Worm (Caenorhabditis elegans): Measurements from ENCODE around the gene T03F6.4.

ce11 chrIII:13434404-13434803 lies 48.5 kb downstream of the T03F6.4 start, which contains the start of gene F45G2.7:
- TF ChIP-seq chd-7 (tag; optimal IDR thresholded peaks at IDR 0.05) (no peak), egl-44 (GFP tag; IDR thresholded peaks at IDR 0.05) (no peak), dpff-1 (tag; optimal IDR thresholded peaks at IDR 0.05) (no peak), bed-2 (GFP tag; IDR thresholded peaks at IDR 0.05) (no peak), madf-8 (GFP tag; conservative IDR thresholded peaks at IDR 0.05) (no peak), ets-4 (GFP tag; optimal IDR thresholded peaks at IDR 0.05) (no peak), ama-1 (optimal IDR thresholded peaks at IDR 0.05) (no peak), ama-1 (GFP tag; optimal IDR thresholded peaks at IDR 0.05) (no peak), K11D2.4 (GFP tag; IDR thresholded peaks at IDR 0.05) (no peak), nhr-27 (tag; optimal IDR thresholded peaks at IDR 0.05) (no peak), somi-1 (GFP tag; optimal IDR thresholded peaks at IDR 0.05) (no peak), pha-4 (tag; optimal IDR thresholded peaks at IDR 0.05) (no peak), unc-130 (GFP tag; optimal IDR thresholded peaks at IDR 0.05) (no peak)

Measured in whole organism, young adult.